Worm (Caenorhabditis elegans): ENCODE data around the gene rap-3.
"Not testable (repeated sequence)": the region's sequence is repeated elsewhere in the genome, so short reads cannot be mapped to it uniquely, and the experiment has no call there.

- TF ChIP-seq C34B4.2 (tag; optimal IDR thresholded peaks at IDR 0.05); lsy-2 (tag; optimal IDR thresholded peaks at IDR 0.05); efl-3 (GFP tag; optimal IDR thresholded peaks at IDR 0.05); unc-98 (GFP tag; IDR thresholded peaks at IDR 0.05); ztf-4 (tag; optimal IDR thresholded peaks at IDR 0.05); aha-1 (tag; optimal IDR thresholded peaks at IDR 0.05): not testable (repeated sequence)
These were observed 21.9 kb downstream of the rap-3 start, which contains the start of gene R07H5.16 for ce11 chrIV:11198983-11199382.

Data from whole organism, L1 larva.